Fruit fly (Drosophila melanogaster): ENCODE measurements around the gene CG42526.

The CG42526 gene

DNA sequence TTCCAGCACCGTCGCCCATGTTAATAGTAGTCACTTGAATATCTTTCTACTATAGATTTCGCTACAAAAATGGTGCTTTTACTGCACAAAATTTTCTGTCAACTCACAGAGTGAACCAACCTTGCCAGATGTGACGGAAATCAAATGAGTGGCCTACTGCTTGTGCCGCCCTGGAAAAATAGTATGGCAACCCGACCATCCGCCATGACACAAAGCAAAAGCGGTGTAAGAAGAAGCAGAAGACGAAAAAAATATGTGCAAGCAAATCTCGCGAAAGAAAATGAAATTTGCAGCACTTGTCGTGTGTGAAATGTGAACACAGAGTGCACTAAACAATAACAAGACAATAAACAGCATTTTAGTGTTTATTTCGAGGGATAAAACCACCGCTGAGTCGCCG is 41.6 kb upstream of the CG42526 start, which contains the start of the genes Uch-L5 and Jarid2 (continued):
- TF ChIP-seq CG6689 (GFP tag; IDR thresholded peaks at IDR 0.05) (no peak), Abd-B (GFP tag; optimal IDR thresholded peaks at IDR 0.05) (no peak), fu2 (GFP tag; optimal IDR thresholded peaks at IDR 0.05) (peak; percentile 56), lbe (GFP tag; optimal IDR thresholded peaks at IDR 0.05) (no peak), otp (GFP tag; IDR thresholded peaks at IDR 0.05) (no peak), Hsf (GFP tag; optimal IDR thresholded peaks at IDR 0.05) (peak; percentile 43), Xrp1 (GFP tag; IDR thresholded peaks at IDR 0.05) (peak; percentile 47; the same call in 1 of the 2 replicates), hb (GFP tag; IDR thresholded peaks at IDR 0.05; ENCODE audit: partially characterized antibody) (no peak), CG12391 (tag; optimal IDR thresholded peaks at IDR 0.05) (peak; percentile 54), CG34376 (GFP tag; optimal IDR thresholded peaks at IDR 0.05) (peak; percentile 42), B-H1 (GFP tag; IDR thresholded peaks at IDR 0.05) (no peak), sr (GFP tag; IDR thresholded peaks at IDR 0.05) (no peak), nom (GFP tag; optimal IDR thresholded peaks at IDR 0.05) (peak; percentile 40), CG1602 (GFP tag; optimal IDR thresholded peaks at IDR 0.05) (no peak), slp2 (GFP tag; optimal IDR thresholded peaks at IDR 0.05) (peak; percentile 45), CG10979 (tag; optimal IDR thresholded peaks at IDR 0.05) (peak; percentile 48), tna (GFP tag; IDR thresholded peaks at IDR 0.05; ENCODE audit: partially characterized antibody) (no peak), btn (GFP tag; optimal IDR thresholded peaks at IDR 0.05) (no peak), BEAF-32 (GFP tag; optimal IDR thresholded peaks at IDR 0.05) (peak; percentile 50), CG3838 (GFP tag; optimal IDR thresholded peaks at IDR 0.05) (no peak), Optix (GFP tag; IDR thresholded peaks at IDR 0.05) (0 out of 3 replicates have a peak, but pooled peaks have one; percentile 37), CG18764 (GFP tag; optimal IDR thresholded peaks at IDR 0.05) (peak; percentile 23), Taf1 (GFP tag; IDR thresholded peaks at IDR 0.05) (no peak), emc (GFP tag; optimal IDR thresholded peaks at IDR 0.05) (peak; percentile 34), Deaf1 (tag; optimal IDR thresholded peaks at IDR 0.05) (peak; percentile 10), Hey (tag; optimal IDR thresholded peaks at IDR 0.05) (no peak), CG4707 (GFP tag; optimal IDR thresholded peaks at IDR 0.05) (no peak), bigmax (GFP tag; optimal IDR thresholded peaks at IDR 0.05) (peak; percentile 53), grn (GFP tag; optimal IDR thresholded peaks at IDR 0.05) (no peak), zf30C (GFP tag; optimal IDR thresholded peaks at IDR 0.05) (no peak), trem (tag; optimal IDR thresholded peaks at IDR 0.05) (peak; percentile 82), CG12155 (GFP tag; optimal IDR thresholded peaks at IDR 0.05) (peak; percentile 45), CG9876 (GFP tag; optimal IDR thresholded peaks at IDR 0.05) (peak; percentile 9), fd3F (GFP tag; optimal IDR thresholded peaks at IDR 0.05) (no peak), mirr (GFP tag; optimal IDR thresholded peaks at IDR 0.05) (peak; percentile 61), Trl (optimal IDR thresholded peaks at IDR 0.05) (no peak), Trl (GFP tag; optimal IDR thresholded peaks at IDR 0.05) (peak; percentile 66), HmgZ (tag; optimal IDR thresholded peaks at IDR 0.05) (peak; percentile 63), Drgx (GFP tag; IDR thresholded peaks at IDR 0.05) (peak; percentile 31; the same call in 1 of the 2 replicates), sqz (GFP tag; optimal IDR thresholded peaks at IDR 0.05) (peak; percentile 77), Sin3A (optimal IDR thresholded peaks at IDR 0.05) (peak; percentile 79), CG17385 (GFP tag; optimal IDR thresholded peaks at IDR 0.05) (peak; percentile 98), CG11695 (GFP tag; IDR thresholded peaks at IDR 0.05) (no peak), Lpt (GFP tag; optimal IDR thresholded peaks at IDR 0.05) (no peak), CG1233 (GFP tag; optimal IDR thresholded peaks at IDR 0.05) (peak; percentile 23), gsb-n (tag; optimal IDR thresholded peaks at IDR 0.05) (no peak), Poxn (GFP tag; IDR thresholded peaks at IDR 0.05) (no peak), Dbx (GFP tag; IDR thresholded peaks at IDR 0.05) (0 out of 3 replicates have a peak, but pooled peaks have one; percentile 17), Rfx (GFP tag; IDR thresholded peaks at IDR 0.05) (peak; percentile 78), CG17912 (GFP tag; optimal IDR thresholded peaks at IDR 0.05) (peak; percentile 46), nerfin-1 (tag; optimal IDR thresholded peaks at IDR 0.05) (peak; percentile 27), Chrac-16 (GFP tag; optimal IDR thresholded peaks at IDR 0.05) (peak; percentile 32)
